Worm (Caenorhabditis elegans): ENCODE measurements around the gene nspd-9.

DNA sequence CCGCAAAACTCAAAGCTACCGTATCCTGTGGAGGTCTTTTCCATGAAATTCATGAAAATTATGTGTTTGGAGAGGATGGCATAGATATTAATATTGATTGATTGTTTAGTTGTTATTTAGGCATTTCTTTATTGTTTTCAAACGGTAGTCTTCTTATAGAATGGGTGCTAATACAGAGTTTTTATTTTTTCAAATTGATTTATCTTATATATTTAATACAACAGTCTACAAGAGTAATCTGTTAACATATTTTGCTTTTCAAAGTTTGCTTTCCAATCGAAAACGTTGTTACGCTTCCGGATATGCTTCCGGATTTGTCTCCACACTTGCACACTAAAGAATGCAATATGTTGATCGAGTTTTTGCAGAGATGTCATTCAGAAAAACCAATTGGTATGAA lies 36.7 kb upstream of the nspd-9 start, which contains the start of gene C35D10.17:
- TF ChIP-seq fkh-10 (GFP tag; optimal IDR thresholded peaks at IDR 0.05) (no peak), ama-1 (optimal IDR thresholded peaks at IDR 0.05) (no peak), unc-62 (GFP tag; optimal IDR thresholded peaks at IDR 0.05) (no peak)

Measured in whole organism, L3 larva.